Fruit fly (Drosophila melanogaster) whole organism, embryonic: ENCODE results near the gene Ppcs.

Experiments
- Bteb2 ChIP-seq: fragments of 200-800 bp; sonication (Bioruptor generic); optimal IDR thresholded peaks from 2 replicates; lab custom pipeline; 2016; ENCODE audit warnings: missing biosample characterization, missing genetic modification characterization
- CG10274 ChIP-seq: fragments of 200-800 bp; sonication (Bioruptor generic); optimal IDR thresholded peaks from 3 replicates; lab custom pipeline; 2017; ENCODE audit warnings: missing biosample characterization, mild to moderate bottlenecking, missing genetic modification characterization
- CG10366 ChIP-seq: fragments of 200-800 bp; sonication (Bioruptor generic); IDR thresholded peaks from 2 replicates; pipeline ENCODE4 v1.3.6; 2022; ENCODE audit warnings: missing biosample characterization, missing genetic modification characterization
- CG11398 ChIP-seq: fragments of 200-800 bp; sonication (Bioruptor generic); optimal IDR thresholded peaks from 2 replicates; lab custom pipeline; 2016; ENCODE audit warnings: missing biosample characterization, missing genetic modification characterization
- CG12155 ChIP-seq: fragments of 200-800 bp; sonication (Bioruptor generic); optimal IDR thresholded peaks from 3 replicates; lab custom pipeline; 2016; ENCODE audit warnings: missing biosample characterization, missing genetic modification characterization
- CG13296 ChIP-seq: fragments of 200-800 bp; sonication (Bioruptor generic); optimal IDR thresholded peaks from 3 replicates; lab custom pipeline; 2018; ENCODE audit warnings: missing biosample characterization, mild to moderate bottlenecking, missing genetic modification characterization
- CG13775 ChIP-seq: fragments of 200-800 bp; sonication (Bioruptor generic); optimal IDR thresholded peaks from 3 replicates; lab custom pipeline; 2017; ENCODE audit warnings: missing biosample characterization, mild to moderate bottlenecking, missing genetic modification characterization
- CG1603 ChIP-seq: fragments of 200-800 bp; sonication (Bioruptor generic); optimal IDR thresholded peaks from 2 replicates; lab custom pipeline; 2019; ENCODE audit warnings: missing biosample characterization, mild to moderate bottlenecking, missing genetic modification characterization, moderate library complexity
- CG17385 ChIP-seq: fragments of 200-800 bp; sonication (Bioruptor generic); optimal IDR thresholded peaks from 3 replicates; lab custom pipeline; 2018; ENCODE audit warnings: missing biosample characterization, mild to moderate bottlenecking, missing genetic modification characterization
- CG18262 ChIP-seq: fragments of 200-800 bp; optimal IDR thresholded peaks from 3 replicates; lab custom pipeline; 2019; ENCODE audit warnings: missing biosample characterization, mild to moderate bottlenecking, missing genetic modification characterization, moderate library complexity
- CG18599 ChIP-seq: fragments of 200-800 bp; sonication (Bioruptor generic); optimal IDR thresholded peaks from 3 replicates; lab custom pipeline; 2017; ENCODE audit warnings: missing biosample characterization, missing genetic modification characterization, mild to moderate bottlenecking, moderate library complexity, missing genetic modification reagents
- CG34422 ChIP-seq: fragments of 200-800 bp; sonication (Bioruptor generic); IDR thresholded peaks from 3 replicates; pipeline ENCODE4 v1.3.6; 2022; ENCODE audit warnings: missing biosample characterization, missing genetic modification characterization
- CG3838 ChIP-seq: fragments of 200-800 bp; sonication (Bioruptor generic); optimal IDR thresholded peaks from 3 replicates; lab custom pipeline; 2016; ENCODE audit warnings: missing biosample characterization, missing genetic modification characterization
- CG4328 ChIP-seq: fragments of 200-800 bp; sonication (Bioruptor generic); optimal IDR thresholded peaks from 3 replicates; lab custom pipeline; 2017; ENCODE audit warnings: missing biosample characterization, missing genetic modification reagents, missing genetic modification characterization
- CG5180 ChIP-seq: fragments of 200-800 bp; sonication (Bioruptor generic); optimal IDR thresholded peaks from 3 replicates; lab custom pipeline; 2017; ENCODE audit warnings: missing biosample characterization, missing genetic modification characterization, mild to moderate bottlenecking, moderate library complexity, missing genetic modification reagents
- CG7928 ChIP-seq: fragments of 200-800 bp; sonication (Bioruptor generic); optimal IDR thresholded peaks from 2 replicates; lab custom pipeline; 2017; ENCODE audit warnings: missing biosample characterization, mild to moderate bottlenecking, missing genetic modification characterization
- Dek ChIP-seq: fragments of 200-800 bp; sonication (Bioruptor generic); optimal IDR thresholded peaks from 3 replicates; lab custom pipeline; 2019; ENCODE audit warnings: missing biosample characterization, mild to moderate bottlenecking, missing genetic modification characterization, moderate library complexity
- Dll ChIP-seq: fragments of 200-800 bp; sonication (Bioruptor generic); IDR thresholded peaks from 4 replicates; pipeline ENCODE4 v1.3.6; 2022; ENCODE audit warnings: missing biosample characterization, missing genetic modification characterization; ENCODE audit not compliant: partially characterized antibody
- Drgx ChIP-seq: fragments of 200-800 bp; sonication (Bioruptor generic); IDR thresholded peaks from 2 replicates; pipeline ENCODE4 v1.3.6; 2022; ENCODE audit warnings: missing biosample characterization, missing genetic modification characterization
- E2f1 ChIP-seq: fragments of 200-800 bp; sonication (Bioruptor generic); IDR thresholded peaks from 2 replicates; pipeline ENCODE4 v1.3.6; 2022; ENCODE audit warnings: missing biosample characterization, missing genetic modification characterization
- Elba2 ChIP-seq: fragments of 200-800 bp; sonication (Bioruptor generic); optimal IDR thresholded peaks from 3 replicates; lab custom pipeline; 2016; ENCODE audit warnings: missing biosample characterization, missing genetic modification characterization
- Fer1 ChIP-seq: fragments of 200-800 bp; sonication (Bioruptor generic); optimal IDR thresholded peaks from 2 replicates; lab custom pipeline; 2017; ENCODE audit warnings: missing biosample characterization, mild to moderate bottlenecking, missing genetic modification characterization
- Hr3 ChIP-seq: fragments of 200-800 bp; sonication (Bioruptor generic); optimal IDR thresholded peaks from 3 replicates; lab custom pipeline; 2016; ENCODE audit warnings: missing biosample characterization, missing genetic modification characterization
- Hsf ChIP-seq: fragments of 200-800 bp; sonication (Bioruptor generic); optimal IDR thresholded peaks from 3 replicates; lab custom pipeline; 2016; ENCODE audit warnings: missing biosample characterization, missing genetic modification characterization
- MESR4 ChIP-seq: fragments of 200-800 bp; sonication (Bioruptor generic); optimal IDR thresholded peaks from 2 replicates; lab custom pipeline; 2018; ENCODE audit warnings: missing biosample characterization, mild to moderate bottlenecking, missing genetic modification characterization, moderate library complexity
- Med ChIP-seq: fragments of 200-800 bp; sonication (Bioruptor generic); peaks from one replicate; lab custom pipeline; 2016; ENCODE audit warnings: missing biosample characterization, missing genetic modification characterization, mild to moderate bottlenecking, inconsistent platforms, moderate library complexity
- NK7.1 ChIP-seq: fragments of 200-800 bp; sonication (Bioruptor generic); optimal IDR thresholded peaks from 3 replicates; lab custom pipeline; 2016; ENCODE audit warnings: missing biosample characterization, missing genetic modification characterization
- NfI ChIP-seq: fragments of 200-800 bp; sonication (Bioruptor generic); optimal IDR thresholded peaks from 3 replicates; lab custom pipeline; 2018; ENCODE audit warnings: missing biosample characterization, mild to moderate bottlenecking, missing genetic modification characterization, moderate library complexity
- Sox102F ChIP-seq: fragments of 200-800 bp; sonication (Bioruptor generic); optimal IDR thresholded peaks from 2 replicates; lab custom pipeline; 2018; ENCODE audit warnings: missing biosample characterization, mild to moderate bottlenecking, missing genetic modification characterization, moderate library complexity
- Stat92E ChIP-seq, 3 experiments: fragments of >200 bp in 2 of 3; fragments of 200-800 bp in 1 of 3; sonication (Bioruptor generic) in 1 of 3; optimal IDR thresholded peaks; 2 replicates each; lab custom pipeline; 2017 to 2019; ENCODE audit warnings: missing biosample characterization in 3 of 3, missing genetic modification characterization in 3 of 3, mild to moderate bottlenecking in 1 of 3, moderate library complexity in 1 of 3
- btn ChIP-seq: fragments of 200-800 bp; sonication (Bioruptor generic); optimal IDR thresholded peaks from 2 replicates; lab custom pipeline; 2016; ENCODE audit warnings: missing biosample characterization, missing genetic modification characterization
- gem ChIP-seq: fragments of 200-800 bp; sonication (Bioruptor generic); optimal IDR thresholded peaks from 2 replicates; lab custom pipeline; 2019; ENCODE audit warnings: missing biosample characterization, mild to moderate bottlenecking, missing genetic modification characterization, moderate library complexity
- grau ChIP-seq: fragments of 200-800 bp; optimal IDR thresholded peaks from 3 replicates; lab custom pipeline; 2019; ENCODE audit warnings: missing biosample characterization, mild to moderate bottlenecking, missing genetic modification characterization, moderate library complexity
- hkb ChIP-seq, 2 experiments: fragments of 200-800 bp in 1 of 2; fragments of >200 bp in 1 of 2; sonication (Bioruptor generic) in 1 of 2; IDR thresholded peaks in 1 of 2; optimal IDR thresholded peaks in 1 of 2; 2 replicates each; pipeline versions ENCODE4 v1.3.6 to Lab custom; 2017 to 2022; ENCODE audit warnings: missing biosample characterization in 1 of 2, missing genetic modification characterization in 1 of 2
- inv ChIP-seq: fragments of 200-800 bp; sonication (Bioruptor generic); IDR thresholded peaks from 2 replicates; pipeline ENCODE4 v1.3.6; 2022; ENCODE audit warnings: missing biosample characterization, missing genetic modification characterization; ENCODE audit not compliant: partially characterized antibody
- jigr1 ChIP-seq: fragments of 200-800 bp; sonication (Bioruptor generic); IDR thresholded peaks from 3 replicates; pipeline ENCODE4 v1.3.6; 2022; ENCODE audit warnings: missing biosample characterization, missing genetic modification characterization
- klu ChIP-seq: fragments of 200-800 bp; sonication (Bioruptor generic); IDR thresholded peaks from 2 replicates; pipeline ENCODE4 v1.3.6; 2022; ENCODE audit warnings: missing biosample characterization, missing genetic modification characterization
- mirr ChIP-seq: fragments of 200-800 bp; sonication (Bioruptor generic); optimal IDR thresholded peaks from 3 replicates; lab custom pipeline; 2018; ENCODE audit warnings: missing biosample characterization, mild to moderate bottlenecking, missing genetic modification characterization
- mld ChIP-seq: fragments of 200-800 bp; sonication (Bioruptor generic); IDR thresholded peaks from 3 replicates; pipeline ENCODE4 v1.3.6; 2022; ENCODE audit warnings: missing biosample characterization, missing genetic modification characterization; ENCODE audit not compliant: partially characterized antibody
- onecut ChIP-seq: fragments of 200-800 bp; sonication (Bioruptor generic); IDR thresholded peaks from 2 replicates; pipeline ENCODE4 v1.3.6; 2022; ENCODE audit warnings: missing biosample characterization, missing genetic modification characterization
- pum ChIP-seq: fragments of 200-800 bp; sonication (Bioruptor generic); optimal IDR thresholded peaks from 2 replicates; lab custom pipeline; 2016; ENCODE audit warnings: missing biosample characterization, missing genetic modification characterization
- ranshi ChIP-seq: fragments of 200-800 bp; sonication (Bioruptor generic); IDR thresholded peaks from 2 replicates; pipeline ENCODE4 v1.3.6; 2022; ENCODE audit warnings: missing biosample characterization, missing genetic modification characterization
- scrt ChIP-seq: fragments of 200-800 bp; sonication (Bioruptor generic); optimal IDR thresholded peaks from 2 replicates; lab custom pipeline; 2018; ENCODE audit warnings: missing biosample characterization, mild to moderate bottlenecking, missing genetic modification characterization, moderate library complexity
- sd ChIP-seq: fragments of 200-800 bp; sonication (Bioruptor generic); optimal IDR thresholded peaks from 3 replicates; lab custom pipeline; 2018; ENCODE audit warnings: missing biosample characterization, mild to moderate bottlenecking, missing genetic modification characterization, moderate library complexity
- sug ChIP-seq: fragments of 200-800 bp; optimal IDR thresholded peaks from 2 replicates; lab custom pipeline; 2019; ENCODE audit warnings: missing biosample characterization, mild to moderate bottlenecking, missing genetic modification characterization, moderate library complexity
- tx ChIP-seq: fragments of 200-800 bp; sonication (Bioruptor generic); optimal IDR thresholded peaks from 2 replicates; lab custom pipeline; 2016; ENCODE audit warnings: missing biosample characterization, missing genetic modification characterization
- vvl ChIP-seq: fragments of 200-800 bp; sonication (Bioruptor generic); IDR thresholded peaks from 2 replicates; pipeline ENCODE4 v1.3.6; 2022; ENCODE audit warnings: missing biosample characterization, missing genetic modification characterization
- zfh1 ChIP-seq: fragments of 200-800 bp; sonication (Bioruptor generic); IDR thresholded peaks from 3 replicates; pipeline ENCODE4 v1.3.6; 2022; ENCODE audit warnings: missing biosample characterization, missing genetic modification characterization

Ppcs gene

DNA sequence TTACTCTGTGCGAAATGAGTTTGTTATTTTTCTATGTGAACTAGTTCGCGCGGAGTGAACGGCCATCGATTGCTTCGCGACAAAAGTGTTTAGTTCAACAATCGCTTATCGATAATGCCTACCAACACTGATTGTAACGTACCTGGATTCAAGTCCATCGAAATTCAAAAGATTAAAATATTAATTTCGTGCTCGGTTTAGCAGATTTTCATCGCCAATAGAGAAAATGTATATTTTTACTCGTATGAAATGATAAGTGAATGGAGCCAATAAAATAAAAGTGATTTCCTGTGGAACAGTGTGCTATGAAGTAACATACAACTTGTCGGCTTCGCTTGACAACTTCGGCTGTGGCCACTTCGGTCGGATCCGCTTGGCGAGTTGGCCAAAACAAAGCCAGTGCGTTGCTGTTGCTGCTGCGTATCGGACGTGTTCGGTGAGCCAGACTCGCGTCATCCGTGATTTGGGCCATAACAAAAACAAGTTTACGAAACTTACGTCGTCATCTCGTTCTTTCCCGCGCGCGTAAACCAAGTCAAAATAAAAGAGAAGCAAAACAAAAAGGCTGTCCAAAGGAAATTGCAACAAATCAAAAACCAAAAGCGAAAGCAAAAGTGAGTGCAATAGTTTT lies 32.7 kb upstream of the Ppcs start, which contains the start of the genes CG5555 and myd (continued):
- TF ChIP-seq MESR4 (GFP tag; lab: Kevin White, UChicago): peak; percentile 53
- TF ChIP-seq CG10274: no peak
- TF ChIP-seq grau (tag; lab: Kevin White, UChicago): peak; percentile 66
- TF ChIP-seq tx (GFP tag; lab: Kevin White, UChicago): peak; percentile 27
- TF ChIP-seq CG3838 (GFP tag; lab: Kevin White, UChicago): peak; percentile 42
- TF ChIP-seq CG17385 (GFP tag; lab: Kevin White, UChicago): peak; percentile 8
- TF ChIP-seq Drgx (GFP tag; lab: Robert Waterston, UW): peak; percentile 73
- TF ChIP-seq NK7.1: peak; percentile 30
- no peak for TF ChIP-seq jigr1 (GFP tag; lab: Robert Waterston, UW)
- peak; percentile 53 for TF ChIP-seq CG18599
- TF ChIP-seq mld (GFP tag; lab: Robert Waterston, UW): peak; percentile 52; the same call in 1 of the 3 replicates
- no peak for TF ChIP-seq btn (GFP tag; lab: Kevin White, UChicago)
- peak; percentile 52 for TF ChIP-seq CG12155
- TF ChIP-seq Hsf (GFP tag; lab: Kevin White, UChicago): peak; percentile 47
- TF ChIP-seq CG10366 (GFP tag; lab: Robert Waterston, UW): peak; percentile 41
- TF ChIP-seq Bteb2 (GFP tag; lab: Kevin White, UChicago): peak; percentile 35
- TF ChIP-seq Hr3: peak; percentile 26
- TF ChIP-seq Med (GFP tag; lab: Kevin White, UChicago): peak; percentile 93
- peak; percentile 21 for TF ChIP-seq mirr (GFP tag; lab: Kevin White, UChicago)
- peak; percentile 56 for TF ChIP-seq Dek (tag; lab: Kevin White, UChicago)
- TF ChIP-seq pum (GFP tag; lab: Kevin White, UChicago): peak; percentile 13
- TF ChIP-seq CG11398 (GFP tag; lab: Kevin White, UChicago): peak; percentile 21
- TF ChIP-seq CG4328: no peak
- peak; percentile 55 for TF ChIP-seq Fer1 (GFP tag; lab: Kevin White, UChicago)
- peak; percentile 34; the same call in 1 of the 2 replicates for TF ChIP-seq klu
- TF ChIP-seq Stat92E (GFP tag; optimal IDR thresholded peaks at IDR 0.05; lab: Kevin White, UChicago): peak in 1 of 3 experiments; percentile 22
- TF ChIP-seq scrt (GFP tag; lab: Kevin White, UChicago): peak; percentile 30
- TF ChIP-seq zfh1 (GFP tag; lab: Robert Waterston, UW): 0 out of 3 replicates have a peak, but pooled peaks have one; percentile 43
- TF ChIP-seq CG34422 (GFP tag; lab: Robert Waterston, UW): peak; percentile 39; the same call in 1 of the 3 replicates
- TF ChIP-seq E2f1: 0 out of 2 replicates have a peak, but pooled peaks have one; percentile 11
- TF ChIP-seq CG7928: peak; percentile 7
- peak; percentile 96 for TF ChIP-seq CG5180
- peak; percentile 11 for TF ChIP-seq CG18262 (tag; lab: Kevin White, UChicago)
- peak; percentile 50 for TF ChIP-seq NfI (GFP tag; lab: Kevin White, UChicago)
- TF ChIP-seq sug (tag; lab: Kevin White, UChicago): no peak
- TF ChIP-seq gem: peak; percentile 45
- TF ChIP-seq CG1603 (tag; lab: Kevin White, UChicago): peak; percentile 56
- TF ChIP-seq inv (GFP tag; lab: Robert Waterston, UW): peak; percentile 49
- peak; percentile 46 for TF ChIP-seq Sox102F (GFP tag; lab: Kevin White, UChicago)
- peak; percentile 24 for TF ChIP-seq CG13775 (GFP tag; lab: Kevin White, UChicago)
- TF ChIP-seq onecut (GFP tag; lab: Robert Waterston, UW): peak; percentile 29; the same call in 1 of the 2 replicates
- peak; percentile 65; the same call in 1 of the 2 replicates for TF ChIP-seq vvl (GFP tag; lab: Robert Waterston, UW)
- peak; percentile 30; the same call in 1 of the 2 replicates for TF ChIP-seq ranshi (GFP tag; lab: Robert Waterston, UW)
- TF ChIP-seq hkb (optimal IDR thresholded peaks at IDR 0.05; lab: Kevin White, UChicago): no peak
- peak; percentile 38; the same call in 1 of the 2 replicates for TF ChIP-seq hkb (GFP tag; IDR thresholded peaks at IDR 0.05; lab: Robert Waterston, UW)
- TF ChIP-seq Elba2 (GFP tag; lab: Kevin White, UChicago): no peak
- peak; percentile 15 for TF ChIP-seq sd
- peak; percentile 46 for TF ChIP-seq CG13296 (GFP tag; lab: Kevin White, UChicago)
- peak; percentile 78 for TF ChIP-seq Dll (GFP tag; lab: Robert Waterston, UW)
